Fruit fly (Drosophila melanogaster) Kc167 (cell line): Measurements from ENCODE around the gene Art6.

Experiments
- Sin3A ChIP-seq: fragments of >200 bp; optimal IDR thresholded peaks from 2 replicates; lab custom pipeline; 2018; ENCODE audit warnings: missing external identifiers
- h ChIP-seq: fragments of >200 bp; optimal IDR thresholded peaks from 3 replicates; lab custom pipeline; 2018; ENCODE audit warnings: missing external identifiers
- insv ChIP-seq: fragments of >200 bp; optimal IDR thresholded peaks from 3 replicates; lab custom pipeline; 2018; ENCODE audit warnings: missing external identifiers
- psq ChIP-seq: fragments of >200 bp; optimal IDR thresholded peaks from 2 replicates; lab custom pipeline; 2017; ENCODE audit warnings: missing external identifiers
- ttk ChIP-seq: sonication (Bioruptor generic); optimal IDR thresholded peaks from 2 replicates; lab custom pipeline; 2017; ENCODE audit warnings: missing external identifiers

DNA sequence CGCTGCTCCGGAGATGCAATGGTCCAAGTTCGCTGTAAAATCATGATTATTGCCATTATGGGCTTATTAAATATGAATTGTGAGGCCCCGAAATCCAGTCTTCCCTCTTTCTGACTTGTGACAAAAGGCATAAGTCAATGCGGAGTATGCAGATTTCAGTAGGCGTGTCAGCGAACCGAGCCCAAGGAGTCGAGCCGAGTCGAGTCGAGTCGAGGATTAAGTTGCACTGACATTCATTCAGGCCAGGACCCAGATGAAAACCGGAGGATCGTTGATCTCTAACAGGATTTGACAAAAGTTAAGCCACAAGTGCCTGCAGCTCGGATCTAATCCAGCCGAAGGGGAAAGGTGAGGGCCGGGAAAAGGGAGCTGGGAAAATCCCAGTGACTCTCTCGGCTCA is 34.3 kb downstream of the Art6 start:
- TF ChIP-seq psq: no peak
- no peak for TF ChIP-seq Sin3A (lab: Kevin White, UChicago)
- no peak for TF ChIP-seq ttk
- no peak for TF ChIP-seq insv (lab: Kevin White, UChicago)
- no peak for TF ChIP-seq h (lab: Kevin White, UChicago)
